Fruit fly (Drosophila melanogaster): ENCODE measurements around the gene CG4440.

CG4440 gene

DNA sequence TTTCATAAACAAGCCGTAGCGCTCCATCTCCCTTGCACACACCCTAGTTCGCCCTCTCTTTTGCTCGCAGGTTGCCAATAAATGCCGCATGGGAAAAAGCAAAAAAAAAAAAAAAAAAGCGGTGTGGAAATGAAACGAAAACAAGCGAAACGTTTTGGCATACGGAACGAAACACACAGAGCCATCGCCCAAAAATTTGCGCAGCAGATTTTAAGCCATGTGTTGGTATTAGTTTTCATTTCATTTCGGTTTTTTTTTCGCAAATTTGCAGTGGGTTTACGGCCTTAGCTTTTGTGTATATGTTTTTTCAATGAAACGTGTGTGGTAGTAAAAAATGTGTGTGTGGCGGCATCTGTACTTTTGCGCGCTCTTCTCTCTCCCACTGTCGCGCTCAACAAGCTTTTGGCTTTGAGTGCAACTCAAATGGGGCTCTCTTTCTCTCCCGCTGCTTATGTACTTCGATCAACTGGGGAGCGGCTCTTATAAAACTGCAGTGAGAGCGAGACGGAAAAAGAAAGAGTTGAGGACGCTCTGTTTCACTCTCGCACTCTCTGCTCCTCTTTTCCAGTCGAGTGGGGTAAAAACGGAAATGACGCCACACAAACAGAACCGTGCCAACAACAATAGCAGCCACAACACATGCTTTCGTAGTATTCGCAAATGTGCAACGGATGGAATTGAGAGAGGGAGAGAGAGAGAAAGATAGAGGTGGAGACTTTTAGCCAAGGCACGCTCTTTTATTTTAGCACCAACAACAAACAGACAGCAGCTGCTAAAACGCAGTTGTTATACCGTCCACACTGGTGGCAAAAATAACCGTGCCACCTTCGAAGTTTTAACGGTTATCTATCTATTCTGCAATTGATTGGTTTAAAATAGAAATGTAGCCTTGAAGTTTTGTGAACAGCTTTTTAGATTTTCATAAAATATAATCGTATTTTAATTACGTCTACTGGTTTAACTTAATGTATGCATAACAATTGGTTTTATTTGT, 45.1 kb upstream of the CG4440 start (continued):
- TF ChIP-seq CG18262 (tag; optimal IDR thresholded peaks at IDR 0.05) (peak; percentile 27), HHEX (GFP tag; optimal IDR thresholded peaks at IDR 0.05) (peak; percentile 62), CG2875 (GFP tag; optimal IDR thresholded peaks at IDR 0.05) (peak; percentile 4), pan (optimal IDR thresholded peaks at IDR 0.05) (no peak), pan (GFP tag; optimal IDR thresholded peaks at IDR 0.05 in 1 of 2, IDR thresholded peaks at IDR 0.05 in 1 of 2) (no peak), CG12659 (GFP tag; optimal IDR thresholded peaks at IDR 0.05) (peak; percentile 47), gce (GFP tag; IDR thresholded peaks at IDR 0.05) (no peak), CG7372 (GFP tag; IDR thresholded peaks at IDR 0.05) (no peak), CG33213 (GFP tag; optimal IDR thresholded peaks at IDR 0.05) (no peak), CG2202 (tag; optimal IDR thresholded peaks at IDR 0.05) (no peak), eyg (GFP tag; optimal IDR thresholded peaks at IDR 0.05) (peak; percentile 2), br (optimal IDR thresholded peaks at IDR 0.05) (no peak), mirr (GFP tag; optimal IDR thresholded peaks at IDR 0.05) (peak; percentile 52), twi (tag; optimal IDR thresholded peaks at IDR 0.05) (peak; percentile 4), bigmax (GFP tag; optimal IDR thresholded peaks at IDR 0.05) (peak; percentile 44), CG3281 (GFP tag; optimal IDR thresholded peaks at IDR 0.05) (peak; percentile 83), CG9609 (GFP tag; optimal IDR thresholded peaks at IDR 0.05) (peak; percentile 53), CG6765 (GFP tag; optimal IDR thresholded peaks at IDR 0.05) (peak; percentile 56), zen (tag; optimal IDR thresholded peaks at IDR 0.05) (no peak), CG2678 (tag; optimal IDR thresholded peaks at IDR 0.05) (peak; percentile 74), Opbp (GFP tag; IDR thresholded peaks at IDR 0.05; ENCODE audit: partially characterized antibody) (no peak), corto (GFP tag; optimal IDR thresholded peaks at IDR 0.05) (peak; percentile 35), chinmo (GFP tag; IDR thresholded peaks at IDR 0.05; ENCODE audit: partially characterized antibody) (no peak), Hand (GFP tag; optimal IDR thresholded peaks at IDR 0.05) (peak; percentile 48), Deaf1 (tag; optimal IDR thresholded peaks at IDR 0.05) (peak; percentile 15), Asciz (GFP tag; optimal IDR thresholded peaks at IDR 0.05) (peak; percentile 44), CG10462 (GFP tag; optimal IDR thresholded peaks at IDR 0.05) (peak; percentile 2), Sox102F (GFP tag; optimal IDR thresholded peaks at IDR 0.05) (peak; percentile 54), CG18476 (GFP tag; optimal IDR thresholded peaks at IDR 0.05) (peak; percentile 25), CG17912 (GFP tag; optimal IDR thresholded peaks at IDR 0.05) (peak; percentile 72), Chrac-16 (GFP tag; optimal IDR thresholded peaks at IDR 0.05) (peak; percentile 33), sens (GFP tag) (peak; percentile 94), ftz-f1 (GFP tag; optimal IDR thresholded peaks at IDR 0.05) (peak; percentile 31), kni (GFP tag; optimal IDR thresholded peaks at IDR 0.05) (peak; percentile 84), unpg (GFP tag; optimal IDR thresholded peaks at IDR 0.05) (peak; percentile 51), Pdp1 (GFP tag; optimal IDR thresholded peaks at IDR 0.05) (peak in 1 of 2 experiments; percentile 54), vfl (GFP tag; optimal IDR thresholded peaks at IDR 0.05) (no peak), CG11504 (tag; optimal IDR thresholded peaks at IDR 0.05) (peak; percentile 56), CG12155 (GFP tag; optimal IDR thresholded peaks at IDR 0.05) (peak; percentile 34), insv (GFP tag; optimal IDR thresholded peaks at IDR 0.05) (no peak), sc (optimal IDR thresholded peaks at IDR 0.05) (no peak), sc (GFP tag; optimal IDR thresholded peaks at IDR 0.05) (no peak), trh (GFP tag; optimal IDR thresholded peaks at IDR 0.05) (peak; percentile 36), Oaz (GFP tag; IDR thresholded peaks at IDR 0.05) (no peak), CG34376 (GFP tag; optimal IDR thresholded peaks at IDR 0.05) (peak; percentile 53), az2 (GFP tag; optimal IDR thresholded peaks at IDR 0.05) (no peak), CG17385 (GFP tag; optimal IDR thresholded peaks at IDR 0.05) (peak; percentile 27), dpn (GFP tag; optimal IDR thresholded peaks at IDR 0.05) (peak; percentile 56 to 63)
